Fruit fly (Drosophila melanogaster): ENCODE data around the gene Nubp2.

dm6 chr3L:20491525-20492132 is 34.7 kb upstream of the Nubp2 start, which contains the start of gene ND-39:
- TF ChIP-seq CG7101 (tag; optimal IDR thresholded peaks at IDR 0.05) (no peak), Crg-1 (GFP tag; optimal IDR thresholded peaks at IDR 0.05) (no peak), toe (GFP tag; optimal IDR thresholded peaks at IDR 0.05) (no peak), ovo (GFP tag; optimal IDR thresholded peaks at IDR 0.05) (no peak)
